Fruit fly (Drosophila melanogaster) whole organism, embryonic: ENCODE measurements around the gene CG7742.
A peak's percentile ranks its signal among the peaks of the same experiment; 100 is the strongest.

Experiments used
- Ada2b ChIP-seq: fragments of 200-800 bp; sonication (Bioruptor generic); IDR thresholded peaks from 2 replicates; pipeline ENCODE4 v1.3.6; 2022; ENCODE audit warnings: missing biosample characterization, missing genetic modification characterization
- Awh ChIP-seq: fragments of 200-800 bp; sonication (Bioruptor generic); IDR thresholded peaks from 2 replicates; pipeline ENCODE4, ENCODE4 v1.3.6; 2022; ENCODE audit warnings: missing biosample characterization, missing genetic modification characterization
- C15 ChIP-seq: fragments of 200-800 bp; sonication (Bioruptor generic); IDR thresholded peaks from 3 replicates; pipeline ENCODE4 v1.3.6; 2022; ENCODE audit warnings: missing biosample characterization, missing genetic modification characterization
- CG10274 ChIP-seq: fragments of 200-800 bp; sonication (Bioruptor generic); optimal IDR thresholded peaks from 3 replicates; lab custom pipeline; 2017; ENCODE audit warnings: missing biosample characterization, mild to moderate bottlenecking, missing genetic modification characterization
- CG10431 ChIP-seq: fragments of 200-800 bp; sonication (Bioruptor generic); optimal IDR thresholded peaks from 3 replicates; lab custom pipeline; 2018; ENCODE audit warnings: missing biosample characterization, mild to moderate bottlenecking, missing genetic modification characterization
- CG1233 ChIP-seq: fragments of 200-800 bp; sonication (Bioruptor generic); optimal IDR thresholded peaks from 4 replicates; lab custom pipeline; 2018; ENCODE audit warnings: missing biosample characterization, mild to moderate bottlenecking, missing genetic modification characterization
- CG12659 ChIP-seq: fragments of 200-800 bp; sonication (Bioruptor generic); optimal IDR thresholded peaks from 3 replicates; lab custom pipeline; 2017; ENCODE audit warnings: mild to moderate bottlenecking, missing biosample characterization, missing genetic modification reagents, missing genetic modification characterization
- CG12744 ChIP-seq: fragments of 200-800 bp; sonication (Bioruptor generic); optimal IDR thresholded peaks from 2 replicates; lab custom pipeline; 2016; ENCODE audit warnings: missing biosample characterization, missing genetic modification characterization
- CG14014 ChIP-seq: fragments of 200-800 bp; sonication (Bioruptor generic); IDR thresholded peaks from 2 replicates; pipeline ENCODE4 v1.3.6; 2022; ENCODE audit warnings: missing biosample characterization, missing genetic modification characterization
- CG14965 ChIP-seq: fragments of 200-800 bp; sonication (Bioruptor generic); optimal IDR thresholded peaks from 2 replicates; lab custom pipeline; 2016; ENCODE audit warnings: missing biosample characterization, missing genetic modification characterization, borderline replicate concordance
- CG15479 ChIP-seq: fragments of 200-800 bp; sonication (Bioruptor generic); optimal IDR thresholded peaks from 3 replicates; lab custom pipeline; 2019; ENCODE audit warnings: missing biosample characterization, mild to moderate bottlenecking, missing genetic modification characterization, moderate library complexity
- CG15696 ChIP-seq: fragments of 200-800 bp; sonication (Bioruptor generic); optimal IDR thresholded peaks from 2 replicates; lab custom pipeline; 2019; ENCODE audit warnings: missing biosample characterization, mild to moderate bottlenecking, missing genetic modification characterization, moderate library complexity
- CG17385 ChIP-seq: fragments of 200-800 bp; sonication (Bioruptor generic); optimal IDR thresholded peaks from 3 replicates; lab custom pipeline; 2018; ENCODE audit warnings: missing biosample characterization, mild to moderate bottlenecking, missing genetic modification characterization
- CG18476 ChIP-seq: fragments of 200-800 bp; sonication (Bioruptor generic); optimal IDR thresholded peaks from 2 replicates; lab custom pipeline; 2016; ENCODE audit warnings: missing biosample characterization, mild to moderate bottlenecking, missing genetic modification characterization
- CG18619 ChIP-seq: fragments of 200-800 bp; sonication (Bioruptor generic); optimal IDR thresholded peaks from 3 replicates; lab custom pipeline; 2017; ENCODE audit warnings: missing biosample characterization, mild to moderate bottlenecking, missing genetic modification characterization
- CG2202 ChIP-seq: fragments of 200-800 bp; sonication (Bioruptor generic); optimal IDR thresholded peaks from 2 replicates; lab custom pipeline; 2018; ENCODE audit warnings: missing biosample characterization, mild to moderate bottlenecking, missing genetic modification characterization
- CG2875 ChIP-seq: fragments of 200-800 bp; sonication (Bioruptor generic); optimal IDR thresholded peaks from 2 replicates; lab custom pipeline; 2017; ENCODE audit warnings: missing biosample characterization, mild to moderate bottlenecking, missing genetic modification characterization, missing genetic modification reagents
- CG31365 ChIP-seq: fragments of 200-800 bp; sonication (Bioruptor generic); optimal IDR thresholded peaks from 2 replicates; lab custom pipeline; 2018; ENCODE audit warnings: missing biosample characterization, mild to moderate bottlenecking, missing genetic modification characterization
- CG3163 ChIP-seq: fragments of 200-800 bp; sonication (Bioruptor generic); optimal IDR thresholded peaks from 3 replicates; lab custom pipeline; 2016; ENCODE audit warnings: missing biosample characterization, missing genetic modification characterization
- CG34422 ChIP-seq: fragments of 200-800 bp; sonication (Bioruptor generic); IDR thresholded peaks from 3 replicates; pipeline ENCODE4 v1.3.6; 2022; ENCODE audit warnings: missing biosample characterization, missing genetic modification characterization
- CG4424 ChIP-seq: fragments of 200-800 bp; sonication (Bioruptor generic); optimal IDR thresholded peaks from 3 replicates; lab custom pipeline; 2016; ENCODE audit warnings: missing biosample characterization, missing genetic modification characterization
- CG7745 ChIP-seq: fragments of 200-800 bp; sonication (Bioruptor generic); optimal IDR thresholded peaks from 2 replicates; lab custom pipeline; 2018; ENCODE audit warnings: missing biosample characterization, mild to moderate bottlenecking, missing genetic modification characterization, moderate library complexity
- CG8290 ChIP-seq, 3 experiments: fragments of 200-800 bp; sonication (Bioruptor generic); optimal IDR thresholded peaks; 2 replicates each; lab custom pipeline; 2016 to 2019; ENCODE audit warnings: missing biosample characterization in 3 of 3, missing genetic modification characterization in 3 of 3, mild to moderate bottlenecking in 2 of 3, moderate library complexity in 1 of 3
- CHES-1-like ChIP-seq: fragments of 200-800 bp; sonication (Bioruptor generic); optimal IDR thresholded peaks from 2 replicates; lab custom pipeline; 2016; ENCODE audit warnings: missing biosample characterization, missing genetic modification characterization
- CoRest ChIP-seq: fragments of 200-800 bp; sonication (Bioruptor generic); optimal IDR thresholded peaks from 3 replicates; lab custom pipeline; 2018; ENCODE audit warnings: missing biosample characterization, mild to moderate bottlenecking, missing genetic modification characterization, moderate library complexity
- Hr39 ChIP-seq: fragments of >200 bp; optimal IDR thresholded peaks from 2 replicates; lab custom pipeline; 2017
- Lim3 ChIP-seq: fragments of 200-800 bp; sonication (Bioruptor generic); IDR thresholded peaks from 2 replicates; pipeline ENCODE4 v1.3.6; 2022; ENCODE audit warnings: missing biosample characterization, missing genetic modification characterization
- Oaz ChIP-seq: fragments of 200-800 bp; sonication (Bioruptor generic); IDR thresholded peaks from 2 replicates; pipeline ENCODE4 v1.3.6; 2022; ENCODE audit warnings: missing biosample characterization, missing genetic modification characterization
- Pdp1 ChIP-seq, 2 experiments: fragments of 200-800 bp; sonication (Bioruptor generic); optimal IDR thresholded peaks; 3 replicates each; lab custom pipeline; 2016; ENCODE audit warnings: missing biosample characterization in 2 of 2, missing genetic modification characterization in 2 of 2, mild to moderate bottlenecking in 1 of 2, moderate library complexity in 1 of 2
- Rx ChIP-seq: fragments of 200-800 bp; sonication (Bioruptor generic); IDR thresholded peaks from 2 replicates; pipeline ENCODE4 v1.3.6; 2022; ENCODE audit warnings: missing biosample characterization, missing genetic modification characterization
- ab ChIP-seq: fragments of 200-800 bp; sonication (Bioruptor generic); optimal IDR thresholded peaks from 2 replicates; lab custom pipeline; 2016; ENCODE audit warnings: missing biosample characterization, missing genetic modification characterization
- bcd ChIP-seq: fragments of 200-800 bp; sonication (Bioruptor generic); optimal IDR thresholded peaks from 2 replicates; lab custom pipeline; 2017; ENCODE audit warnings: missing biosample characterization, mild to moderate bottlenecking, missing genetic modification characterization
- dati ChIP-seq: fragments of 200-800 bp; sonication (Bioruptor generic); IDR thresholded peaks from 2 replicates; pipeline ENCODE4 v1.3.6; 2022; ENCODE audit warnings: missing biosample characterization, missing genetic modification characterization
- dysf ChIP-seq: fragments of 200-800 bp; sonication (Bioruptor generic); IDR thresholded peaks from 3 replicates; pipeline ENCODE4 v1.3.6; 2022; ENCODE audit warnings: missing biosample characterization, missing genetic modification characterization
- eve ChIP-seq, 2 experiments: fragments of >200 bp; optimal IDR thresholded peaks; 2 replicates each; lab custom pipeline; 2017; ENCODE audit warnings: missing biosample characterization in 2 of 2, missing genetic modification characterization in 2 of 2
- fd3F ChIP-seq: fragments of 200-800 bp; sonication (Bioruptor generic); optimal IDR thresholded peaks from 2 replicates; lab custom pipeline; 2018; ENCODE audit warnings: missing biosample characterization, mild to moderate bottlenecking, missing genetic modification characterization, moderate library complexity
- gcm2 ChIP-seq: fragments of 200-800 bp; sonication (Bioruptor generic); optimal IDR thresholded peaks from 2 replicates; lab custom pipeline; 2016; ENCODE audit warnings: missing biosample characterization, missing genetic modification characterization
- gsb-n ChIP-seq: fragments of 200-800 bp; sonication (Bioruptor generic); optimal IDR thresholded peaks from 3 replicates; lab custom pipeline; 2018; ENCODE audit warnings: missing biosample characterization, mild to moderate bottlenecking, missing genetic modification characterization
- ind ChIP-seq: fragments of 200-800 bp; sonication (Bioruptor generic); optimal IDR thresholded peaks from 3 replicates; lab custom pipeline; 2016; ENCODE audit warnings: missing biosample characterization, missing genetic modification characterization
- lilli ChIP-seq: fragments of 200-800 bp; sonication (Bioruptor generic); optimal IDR thresholded peaks from 3 replicates; lab custom pipeline; 2016; ENCODE audit warnings: missing biosample characterization, missing genetic modification characterization
- maf-S ChIP-seq: fragments of 200-800 bp; sonication (Bioruptor generic); optimal IDR thresholded peaks from 2 replicates; lab custom pipeline; 2016; ENCODE audit warnings: missing biosample characterization, missing genetic modification characterization
- peb ChIP-seq: fragments of 200-800 bp; sonication (Bioruptor generic); IDR thresholded peaks from 2 replicates; pipeline ENCODE4 v1.3.6; 2022; ENCODE audit warnings: missing biosample characterization, missing genetic modification characterization
- repo ChIP-seq: fragments of 200-800 bp; sonication (Bioruptor generic); optimal IDR thresholded peaks from 2 replicates; lab custom pipeline; 2016; ENCODE audit warnings: missing biosample characterization, missing genetic modification characterization
- scrt ChIP-seq: fragments of 200-800 bp; sonication (Bioruptor generic); optimal IDR thresholded peaks from 2 replicates; lab custom pipeline; 2018; ENCODE audit warnings: missing biosample characterization, mild to moderate bottlenecking, missing genetic modification characterization, moderate library complexity
- sens ChIP-seq: fragments of 200-800 bp; sonication (Bioruptor generic); peaks from one replicate; lab custom pipeline; 2016; ENCODE audit warnings: missing biosample characterization, missing genetic modification characterization
- sisA ChIP-seq: fragments of 200-800 bp; sonication (Bioruptor generic); IDR thresholded peaks from 2 replicates; pipeline ENCODE4 v1.3.6; 2022; ENCODE audit warnings: missing biosample characterization, missing genetic modification characterization
- ssp ChIP-seq: fragments of 200-800 bp; sonication (Bioruptor generic); IDR thresholded peaks from 2 replicates; pipeline ENCODE4 v1.3.6; 2022; ENCODE audit warnings: missing biosample characterization, missing genetic modification characterization
- sug ChIP-seq: fragments of 200-800 bp; optimal IDR thresholded peaks from 2 replicates; lab custom pipeline; 2019; ENCODE audit warnings: missing biosample characterization, mild to moderate bottlenecking, missing genetic modification characterization, moderate library complexity
- tio ChIP-seq: fragments of 200-800 bp; sonication (Bioruptor generic); optimal IDR thresholded peaks from 2 replicates; lab custom pipeline; 2017; ENCODE audit warnings: missing biosample characterization, missing genetic modification characterization, inconsistent platforms
- wek ChIP-seq: fragments of 200-800 bp; sonication (Bioruptor generic); optimal IDR thresholded peaks from 3 replicates; lab custom pipeline; 2018; ENCODE audit warnings: missing biosample characterization, mild to moderate bottlenecking, missing genetic modification characterization, moderate library complexity
- zen ChIP-seq: fragments of 200-800 bp; sonication (Bioruptor generic); optimal IDR thresholded peaks from 3 replicates; lab custom pipeline; 2018; ENCODE audit warnings: missing biosample characterization, mild to moderate bottlenecking, missing genetic modification characterization, moderate library complexity

Gene CG7742

dm6 chr2L:5237175-5237753 is 22.4 kb upstream of the CG7742 start (continued):
- TF ChIP-seq CG12659 (GFP tag; lab: Kevin White, UChicago) (no peak), maf-S (GFP tag; lab: Kevin White, UChicago) (no peak), CG18476 (no peak), zen (tag; lab: Kevin White, UChicago) (peak; percentile 5), CG31365 (tag; lab: Kevin White, UChicago) (peak; percentile 36), CG17385 (GFP tag; lab: Kevin White, UChicago) (peak; percentile 59), Rx (GFP tag; lab: Robert Waterston, UW) (no peak), CG1233 (GFP tag; lab: Kevin White, UChicago) (no peak), CG10274 (GFP tag; lab: Kevin White, UChicago) (no peak), repo (no peak), Ada2b (GFP tag; lab: Robert Waterston, UW) (no peak), Hr39 (lab: Kevin White, UChicago) (no peak), bcd (GFP tag; lab: Kevin White, UChicago) (no peak), fd3F (GFP tag; lab: Kevin White, UChicago) (no peak), ab (GFP tag; lab: Kevin White, UChicago) (no peak), CoRest (no peak), gsb-n (tag; lab: Kevin White, UChicago) (peak; percentile 23), CG15479 (GFP tag; lab: Kevin White, UChicago) (peak; percentile 87), scrt (GFP tag; lab: Kevin White, UChicago) (peak; percentile 77), CG15696 (no peak), CG7745 (tag; lab: Kevin White, UChicago) (peak; percentile 58), CG10431 (GFP tag; lab: Kevin White, UChicago) (peak; percentile 41), CG14965 (no peak), lilli (GFP tag; lab: Kevin White, UChicago) (peak; percentile 10), peb (no peak), CG18619 (no peak), eve (GFP tag; optimal IDR thresholded peaks at IDR 0.05; lab: Kevin White, UChicago) (peak in 1 of 2 experiments; percentile 12), CG12744 (GFP tag; lab: Kevin White, UChicago) (no peak), sens (GFP tag; lab: Kevin White, UChicago) (peak; percentile 64), Oaz (GFP tag; lab: Robert Waterston, UW) (no peak), CHES-1-like (GFP tag; lab: Kevin White, UChicago) (no peak), CG14014 (peak; percentile 39; the same call in 1 of the 2 replicates), CG34422 (GFP tag; lab: Robert Waterston, UW) (peak; percentile 36; the same call in 1 of the 3 replicates), Lim3 (GFP tag; lab: Robert Waterston, UW) (no peak), CG2875 (no peak), tio (GFP tag; lab: Kevin White, UChicago) (no peak), sisA (GFP tag; lab: Robert Waterston, UW) (no peak), dati (GFP tag; lab: Robert Waterston, UW) (no peak), CG3163 (GFP tag; lab: Kevin White, UChicago) (peak; percentile 66), wek (GFP tag; lab: Kevin White, UChicago) (peak; percentile 63), C15 (GFP tag; lab: Robert Waterston, UW) (no peak; the same call in 2 of the 3 replicates), ssp (GFP tag; lab: Robert Waterston, UW) (no peak), Awh (GFP tag; lab: Robert Waterston, UW) (0 out of 2 replicates have a peak, but pooled peaks have one; percentile 23), CG2202 (tag; lab: Kevin White, UChicago) (peak; percentile 7), gcm2 (GFP tag; lab: Kevin White, UChicago) (no peak), sug (tag; lab: Kevin White, UChicago) (no peak), CG4424 (GFP tag; lab: Kevin White, UChicago) (no peak), Pdp1 (GFP tag; optimal IDR thresholded peaks at IDR 0.05; lab: Kevin White, UChicago) (peak in 1 of 2 experiments; percentile 18), ind (GFP tag; lab: Kevin White, UChicago) (no peak), dysf (GFP tag; lab: Robert Waterston, UW) (no peak), CG8290 (GFP tag; optimal IDR thresholded peaks at IDR 0.05; lab: Kevin White, UChicago) (no peak), CG8290 (tag; optimal IDR thresholded peaks at IDR 0.05; lab: Kevin White, UChicago) (peak in 1 of 2 experiments; percentile 46)
